Fruit fly (Drosophila melanogaster): ENCODE measurements around the gene grn.

Gene grn

dm6 chr3R:8183502-8183901 is 2.3 kb upstream of the grn start (continued):
- TF ChIP-seq CG1603 (tag; optimal IDR thresholded peaks at IDR 0.05) (no peak), CG33213 (GFP tag; optimal IDR thresholded peaks at IDR 0.05) (no peak), inv (GFP tag; IDR thresholded peaks at IDR 0.05; ENCODE audit: partially characterized antibody) (no peak), CG8281 (tag; optimal IDR thresholded peaks at IDR 0.05) (peak; percentile 4), CG11695 (GFP tag; IDR thresholded peaks at IDR 0.05) (no peak), CG5180 (GFP tag; optimal IDR thresholded peaks at IDR 0.05) (no peak), corto (GFP tag; optimal IDR thresholded peaks at IDR 0.05) (no peak), tin (GFP tag; optimal IDR thresholded peaks at IDR 0.05) (no peak), Nf-YB (GFP tag; optimal IDR thresholded peaks at IDR 0.05) (peak; percentile 66), sqz (GFP tag; optimal IDR thresholded peaks at IDR 0.05) (no peak), CG10543 (GFP tag; optimal IDR thresholded peaks at IDR 0.05) (no peak), CkIIα-i1 (GFP tag; IDR thresholded peaks at IDR 0.05) (no peak), Dad (GFP tag; optimal IDR thresholded peaks at IDR 0.05) (no peak), jigr1 (GFP tag; IDR thresholded peaks at IDR 0.05) (no peak)

- TF ChIP-seq stwl (tag; optimal IDR thresholded peaks at IDR 0.05): no peak
- peak; percentile 36 for TF ChIP-seq CG18262 (tag; optimal IDR thresholded peaks at IDR 0.05)
- TF ChIP-seq CG17385 (GFP tag; optimal IDR thresholded peaks at IDR 0.05): peak; percentile 12
- peak; percentile 36 for TF ChIP-seq exex (tag; optimal IDR thresholded peaks at IDR 0.05)
- no peak for TF ChIP-seq CG6683 (GFP tag; optimal IDR thresholded peaks at IDR 0.05)
- TF ChIP-seq CG2116 (GFP tag; optimal IDR thresholded peaks at IDR 0.05): peak; percentile 38
- peak; percentile 42 for TF ChIP-seq ATbp (GFP tag; optimal IDR thresholded peaks at IDR 0.05)
- peak; percentile 57 for TF ChIP-seq Vsx1 (GFP tag; optimal IDR thresholded peaks at IDR 0.05)
- TF ChIP-seq CG1233 (GFP tag; optimal IDR thresholded peaks at IDR 0.05): peak; percentile 39
- TF ChIP-seq Hmr (GFP tag; optimal IDR thresholded peaks at IDR 0.05): peak; percentile 2
- no peak for TF ChIP-seq CG10979 (tag; optimal IDR thresholded peaks at IDR 0.05)
- TF ChIP-seq vnd (GFP tag; IDR thresholded peaks at IDR 0.05; ENCODE audit: partially characterized antibody): 0 out of 3 replicates have a peak, but pooled peaks have one; percentile 8
- TF ChIP-seq bsh (GFP tag; optimal IDR thresholded peaks at IDR 0.05): peak in 1 of 2 experiments; percentile 24
- TF ChIP-seq vfl (GFP tag; optimal IDR thresholded peaks at IDR 0.05): no peak
- peak; percentile 6 for TF ChIP-seq CG11398 (GFP tag; optimal IDR thresholded peaks at IDR 0.05)
- TF ChIP-seq CG6254 (GFP tag; optimal IDR thresholded peaks at IDR 0.05): peak; percentile 58
- TF ChIP-seq grau (tag; optimal IDR thresholded peaks at IDR 0.05): no peak
- peak; percentile 36; the same call in 1 of the 2 replicates for TF ChIP-seq Xrp1 (GFP tag; IDR thresholded peaks at IDR 0.05)
- TF ChIP-seq jumu (GFP tag; optimal IDR thresholded peaks at IDR 0.05): no peak
- TF ChIP-seq Kr (GFP tag; optimal IDR thresholded peaks at IDR 0.05): peak; percentile 79
- TF ChIP-seq Awh (GFP tag; IDR thresholded peaks at IDR 0.05): no peak
- peak; percentile 40 for TF ChIP-seq CG17568 (GFP tag; optimal IDR thresholded peaks at IDR 0.05)
- TF ChIP-seq luna (GFP tag; optimal IDR thresholded peaks at IDR 0.05): no peak
- TF ChIP-seq unpg (GFP tag; optimal IDR thresholded peaks at IDR 0.05): peak; percentile 4
- peak; percentile 63 for TF ChIP-seq CG9727 (GFP tag; optimal IDR thresholded peaks at IDR 0.05)
- 0 out of 2 replicates have a peak, but pooled peaks have one; percentile 5 for TF ChIP-seq onecut (GFP tag; IDR thresholded peaks at IDR 0.05)
- no peak for TF ChIP-seq wor (GFP tag; IDR thresholded peaks at IDR 0.05)
- TF ChIP-seq ci (GFP tag; IDR thresholded peaks at IDR 0.05): 0 out of 3 replicates have a peak, but pooled peaks have one; percentile 50
- peak; percentile 26 for TF ChIP-seq bab2 (GFP tag; optimal IDR thresholded peaks at IDR 0.05)
- TF ChIP-seq CG10431 (GFP tag; optimal IDR thresholded peaks at IDR 0.05): peak; percentile 20
- TF ChIP-seq CG12391 (tag; optimal IDR thresholded peaks at IDR 0.05): peak; percentile 26
- TF ChIP-seq BtbVII (GFP tag; optimal IDR thresholded peaks at IDR 0.05): peak; percentile 22
- TF ChIP-seq dpn (GFP tag; optimal IDR thresholded peaks at IDR 0.05): no peak
- no peak for TF ChIP-seq HLH54F (GFP tag; optimal IDR thresholded peaks at IDR 0.05)
These were observed 750 bp downstream of the grn start for dm6 chr3R:8180376-8181011.

Data from whole organism, embryonic.